Fruit fly (Drosophila melanogaster) whole organism, embryonic: ENCODE results near the gene alpha-Man-Ia.

Experiments
- Ada2b ChIP-seq: fragments of 200-800 bp; sonication (Bioruptor generic); IDR thresholded peaks from 2 replicates; pipeline ENCODE4 v1.3.6; 2022; ENCODE audit warnings: missing biosample characterization, missing genetic modification characterization
- BEAF-32 ChIP-seq: fragments of 200-800 bp; sonication (Bioruptor generic); optimal IDR thresholded peaks from 3 replicates; lab custom pipeline; 2017; ENCODE audit warnings: missing biosample characterization, missing genetic modification characterization, mild to moderate bottlenecking, moderate library complexity, missing genetic modification reagents
- CG10274 ChIP-seq: fragments of 200-800 bp; sonication (Bioruptor generic); optimal IDR thresholded peaks from 3 replicates; lab custom pipeline; 2017; ENCODE audit warnings: missing biosample characterization, mild to moderate bottlenecking, missing genetic modification characterization
- CG10431 ChIP-seq: fragments of 200-800 bp; sonication (Bioruptor generic); optimal IDR thresholded peaks from 3 replicates; lab custom pipeline; 2018; ENCODE audit warnings: missing biosample characterization, mild to moderate bottlenecking, missing genetic modification characterization
- CG10654 ChIP-seq: fragments of 200-800 bp; sonication (Bioruptor generic); optimal IDR thresholded peaks from 2 replicates; lab custom pipeline; 2016; ENCODE audit warnings: missing biosample characterization, missing genetic modification characterization
- CG10979 ChIP-seq: fragments of 200-800 bp; sonication (Bioruptor generic); optimal IDR thresholded peaks from 2 replicates; lab custom pipeline; 2018; ENCODE audit warnings: missing biosample characterization, mild to moderate bottlenecking, missing genetic modification characterization, moderate library complexity
- CG12071 ChIP-seq: fragments of 200-800 bp; sonication (Bioruptor generic); optimal IDR thresholded peaks from 3 replicates; lab custom pipeline; 2018; ENCODE audit warnings: missing biosample characterization, mild to moderate bottlenecking, missing genetic modification characterization
- CG12155 ChIP-seq: fragments of 200-800 bp; sonication (Bioruptor generic); optimal IDR thresholded peaks from 3 replicates; lab custom pipeline; 2016; ENCODE audit warnings: missing biosample characterization, missing genetic modification characterization
- CG12299 ChIP-seq: fragments of 200-800 bp; sonication (Bioruptor generic); optimal IDR thresholded peaks from 2 replicates; lab custom pipeline; 2018; ENCODE audit warnings: missing biosample characterization, mild to moderate bottlenecking, missing genetic modification characterization
- CG14965 ChIP-seq: fragments of 200-800 bp; sonication (Bioruptor generic); optimal IDR thresholded peaks from 2 replicates; lab custom pipeline; 2016; ENCODE audit warnings: missing biosample characterization, missing genetic modification characterization, borderline replicate concordance
- CG1603 ChIP-seq: fragments of 200-800 bp; sonication (Bioruptor generic); optimal IDR thresholded peaks from 2 replicates; lab custom pipeline; 2019; ENCODE audit warnings: missing biosample characterization, mild to moderate bottlenecking, missing genetic modification characterization, moderate library complexity
- CG16863 ChIP-seq: fragments of 200-800 bp; sonication (Bioruptor generic); optimal IDR thresholded peaks from 3 replicates; lab custom pipeline; 2016; ENCODE audit warnings: missing biosample characterization, missing genetic modification characterization
- CG2129 ChIP-seq: fragments of 200-800 bp; sonication (Bioruptor generic); IDR thresholded peaks from 2 replicates; pipeline ENCODE4 v1.3.6; 2022; ENCODE audit warnings: missing biosample characterization, missing genetic modification characterization; ENCODE audit not compliant: partially characterized antibody
- CG31388 ChIP-seq: fragments of 200-800 bp; sonication (Bioruptor generic); optimal IDR thresholded peaks from 2 replicates; lab custom pipeline; 2016; ENCODE audit warnings: missing biosample characterization, missing genetic modification characterization
- CG3726 ChIP-seq: fragments of 200-800 bp; sonication (Bioruptor generic); IDR thresholded peaks from 3 replicates; pipeline ENCODE4, ENCODE4 v1.3.6; 2022; ENCODE audit warnings: missing biosample characterization, missing genetic modification characterization
- CG3847 ChIP-seq: fragments of 200-800 bp; sonication (Bioruptor generic); IDR thresholded peaks from 2 replicates; pipeline ENCODE4 v1.3.6; 2022; ENCODE audit warnings: missing biosample characterization, missing genetic modification characterization
- CG42726 ChIP-seq: fragments of 200-800 bp; sonication (Bioruptor generic); IDR thresholded peaks from 2 replicates; pipeline ENCODE4 v1.3.6; 2022; ENCODE audit warnings: missing biosample characterization, missing genetic modification characterization; ENCODE audit not compliant: partially characterized antibody
- CG5953 ChIP-seq: fragments of 200-800 bp; sonication (Bioruptor generic); IDR thresholded peaks from 2 replicates; pipeline ENCODE4 v1.3.6; 2022; ENCODE audit warnings: missing biosample characterization, missing genetic modification characterization
- CG6813 ChIP-seq: fragments of 200-800 bp; sonication (Bioruptor generic); optimal IDR thresholded peaks from 2 replicates; lab custom pipeline; 2017; ENCODE audit warnings: missing biosample characterization, missing genetic modification characterization, mild to moderate bottlenecking, moderate library complexity, missing genetic modification reagents
- CG7556 ChIP-seq: fragments of 200-800 bp; sonication (Bioruptor generic); optimal IDR thresholded peaks from 2 replicates; lab custom pipeline; 2017; ENCODE audit warnings: missing biosample characterization, mild to moderate bottlenecking, missing genetic modification characterization
- CG7963 ChIP-seq: fragments of 200-800 bp; sonication (Bioruptor generic); IDR thresholded peaks from 3 replicates; pipeline ENCODE4 v1.3.6; 2022; ENCODE audit warnings: missing biosample characterization, missing genetic modification characterization; ENCODE audit not compliant: partially characterized antibody
- CG8089 ChIP-seq: fragments of 200-800 bp; sonication (Bioruptor generic); optimal IDR thresholded peaks from 3 replicates; lab custom pipeline; 2016; ENCODE audit warnings: missing biosample characterization, missing genetic modification characterization
- CG8359 ChIP-seq: fragments of 200-800 bp; sonication (Bioruptor generic); optimal IDR thresholded peaks from 2 replicates; lab custom pipeline; 2017; ENCODE audit warnings: missing biosample characterization, mild to moderate bottlenecking, missing genetic modification characterization, borderline replicate concordance
- CG8944 ChIP-seq: fragments of 200-800 bp; sonication (Bioruptor generic); optimal IDR thresholded peaks from 3 replicates; lab custom pipeline; 2016; ENCODE audit warnings: missing biosample characterization, missing genetic modification characterization
- CG9876 ChIP-seq: fragments of 200-800 bp; sonication (Bioruptor generic); optimal IDR thresholded peaks from 2 replicates; lab custom pipeline; 2016; ENCODE audit warnings: missing biosample characterization, missing genetic modification characterization
- CHES-1-like ChIP-seq: fragments of 200-800 bp; sonication (Bioruptor generic); optimal IDR thresholded peaks from 2 replicates; lab custom pipeline; 2016; ENCODE audit warnings: missing biosample characterization, missing genetic modification characterization
- Dbx ChIP-seq: fragments of 200-800 bp; sonication (Bioruptor generic); IDR thresholded peaks from 3 replicates; pipeline ENCODE4 v1.3.6; 2022; ENCODE audit warnings: missing biosample characterization, missing genetic modification characterization
- Deaf1 ChIP-seq: fragments of 200-800 bp; optimal IDR thresholded peaks from 3 replicates; lab custom pipeline; 2019; ENCODE audit warnings: missing biosample characterization, mild to moderate bottlenecking, missing genetic modification characterization, moderate library complexity
- H15 ChIP-seq: fragments of 200-800 bp; sonication (Bioruptor generic); IDR thresholded peaks from 3 replicates; pipeline ENCODE4 v1.3.6; 2022; ENCODE audit warnings: missing biosample characterization, missing genetic modification characterization
- HmgZ ChIP-seq: fragments of 200-800 bp; sonication (Bioruptor generic); optimal IDR thresholded peaks from 2 replicates; lab custom pipeline; 2018; ENCODE audit warnings: missing biosample characterization, mild to moderate bottlenecking, missing genetic modification characterization
- Optix ChIP-seq: fragments of 200-800 bp; sonication (Bioruptor generic); IDR thresholded peaks from 3 replicates; pipeline ENCODE4 v1.3.6; 2022; ENCODE audit warnings: missing biosample characterization, missing genetic modification characterization
- Sry-β ChIP-seq: fragments of 200-800 bp; sonication (Bioruptor generic); optimal IDR thresholded peaks from 2 replicates; lab custom pipeline; 2018; ENCODE audit warnings: missing biosample characterization, mild to moderate bottlenecking, missing genetic modification characterization, moderate library complexity
- Ssrp ChIP-seq: fragments of 200-800 bp; sonication (Bioruptor generic); optimal IDR thresholded peaks from 2 replicates; lab custom pipeline; 2018; ENCODE audit warnings: missing biosample characterization, mild to moderate bottlenecking, missing genetic modification characterization, moderate library complexity
- Xrp1 ChIP-seq: fragments of 200-800 bp; sonication (Bioruptor generic); IDR thresholded peaks from 2 replicates; pipeline ENCODE4 v1.3.6; 2022; ENCODE audit warnings: missing biosample characterization, missing genetic modification characterization
- da ChIP-seq: fragments of 200-800 bp; sonication (Bioruptor generic); optimal IDR thresholded peaks from 2 replicates; lab custom pipeline; 2016; ENCODE audit warnings: missing biosample characterization, missing genetic modification characterization
- gcm2 ChIP-seq: fragments of 200-800 bp; sonication (Bioruptor generic); optimal IDR thresholded peaks from 2 replicates; lab custom pipeline; 2016; ENCODE audit warnings: missing biosample characterization, missing genetic modification characterization
- grau ChIP-seq: fragments of 200-800 bp; optimal IDR thresholded peaks from 3 replicates; lab custom pipeline; 2019; ENCODE audit warnings: missing biosample characterization, mild to moderate bottlenecking, missing genetic modification characterization, moderate library complexity
- grn ChIP-seq: fragments of 200-800 bp; sonication (Bioruptor generic); optimal IDR thresholded peaks from 3 replicates; lab custom pipeline; 2017; ENCODE audit warnings: missing biosample characterization, missing genetic modification characterization
- gsb-n ChIP-seq: fragments of 200-800 bp; sonication (Bioruptor generic); optimal IDR thresholded peaks from 3 replicates; lab custom pipeline; 2018; ENCODE audit warnings: missing biosample characterization, mild to moderate bottlenecking, missing genetic modification characterization
- lilli ChIP-seq: fragments of 200-800 bp; sonication (Bioruptor generic); optimal IDR thresholded peaks from 3 replicates; lab custom pipeline; 2016; ENCODE audit warnings: missing biosample characterization, missing genetic modification characterization
- lmd ChIP-seq: fragments of 200-800 bp; sonication (Bioruptor generic); IDR thresholded peaks from 2 replicates; pipeline ENCODE4 v1.3.6; 2022; ENCODE audit warnings: missing biosample characterization, missing genetic modification characterization
- onecut ChIP-seq: fragments of 200-800 bp; sonication (Bioruptor generic); IDR thresholded peaks from 2 replicates; pipeline ENCODE4 v1.3.6; 2022; ENCODE audit warnings: missing biosample characterization, missing genetic modification characterization
- p53 ChIP-seq: fragments of 200-800 bp; sonication (Bioruptor generic); optimal IDR thresholded peaks from 2 replicates; lab custom pipeline; 2016; ENCODE audit warnings: missing biosample characterization, missing genetic modification characterization
- sqz ChIP-seq: fragments of 200-800 bp; sonication (Bioruptor generic); optimal IDR thresholded peaks from 3 replicates; lab custom pipeline; 2018; ENCODE audit warnings: missing biosample characterization, mild to moderate bottlenecking, missing genetic modification characterization
- stc ChIP-seq: fragments of 200-800 bp; sonication (Bioruptor generic); IDR thresholded peaks from 2 replicates; pipeline ENCODE4 v1.3.6; 2022; ENCODE audit warnings: missing biosample characterization, missing genetic modification characterization
- tgo ChIP-seq: fragments of 200-800 bp; sonication (Bioruptor generic); IDR thresholded peaks from 3 replicates; pipeline ENCODE4 v1.3.6; 2022; ENCODE audit warnings: missing biosample characterization, missing genetic modification characterization
- ttk ChIP-seq: fragments of 200-800 bp; sonication (Bioruptor generic); IDR thresholded peaks from 2 replicates; pipeline ENCODE4 v2.1.2; 2022; ENCODE audit warnings: missing biosample characterization, missing genetic modification characterization
- tx ChIP-seq: fragments of 200-800 bp; sonication (Bioruptor generic); optimal IDR thresholded peaks from 2 replicates; lab custom pipeline; 2016; ENCODE audit warnings: missing biosample characterization, missing genetic modification characterization
- wdn ChIP-seq: fragments of 200-800 bp; sonication (Bioruptor generic); IDR thresholded peaks from 2 replicates; pipeline ENCODE4 v1.3.6; 2022; ENCODE audit warnings: missing biosample characterization, missing genetic modification characterization

alpha-Man-Ia gene

DNA sequence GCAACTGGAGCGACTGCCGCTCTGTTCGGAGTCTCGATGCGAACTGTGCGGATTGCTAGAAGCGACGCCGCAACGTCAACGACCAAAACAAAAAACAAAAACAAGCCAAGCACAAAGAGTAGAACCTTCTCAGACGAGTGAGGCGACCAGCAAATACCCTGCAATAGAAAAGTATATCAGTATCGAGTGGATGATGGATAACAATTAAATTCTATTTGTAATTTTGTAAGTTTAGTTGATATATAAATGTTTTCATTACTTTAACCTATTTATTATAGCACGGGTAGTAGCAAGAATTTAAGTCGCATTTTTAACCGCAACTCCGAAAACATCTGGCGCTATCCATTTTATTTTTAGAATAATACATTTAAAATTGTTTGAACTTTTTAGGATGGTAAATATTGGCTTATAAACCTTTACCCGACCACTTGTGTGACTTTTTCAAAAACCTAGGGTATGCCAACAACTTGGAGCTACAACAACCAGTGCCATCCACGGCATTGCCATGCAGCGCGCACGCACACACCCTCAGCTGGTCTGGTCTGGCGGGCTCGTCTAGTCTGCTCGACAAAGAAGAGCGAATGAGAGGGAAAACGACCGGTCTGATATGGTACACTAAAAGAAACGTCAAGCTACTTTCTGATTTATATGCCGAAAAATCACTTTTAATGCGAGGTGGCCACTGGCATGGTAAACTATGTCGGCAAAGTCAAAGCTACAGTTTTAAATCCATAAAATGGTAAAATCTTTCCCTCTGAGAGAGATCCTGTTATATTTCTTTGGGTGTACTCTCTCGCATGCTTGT, 60.3 kb downstream of the alpha-Man-Ia start, which contains the start of gene CG12643 (continued):
- peak; percentile 88 for TF ChIP-seq lilli (GFP tag; lab: Kevin White, UChicago)
- peak; percentile 90 for TF ChIP-seq tgo (GFP tag; lab: Robert Waterston, UW)
- TF ChIP-seq grn (GFP tag; lab: Kevin White, UChicago) = peak; percentile 49
- peak; percentile 94 for TF ChIP-seq CG16863
- TF ChIP-seq CG1603 = peak; percentile 97
- TF ChIP-seq da = peak; percentile 80
- peak; percentile 85 for TF ChIP-seq grau
- peak; percentile 96 for TF ChIP-seq Optix (GFP tag; lab: Robert Waterston, UW)
- TF ChIP-seq CG3726 (GFP tag; lab: Robert Waterston, UW) = peak; percentile 92
- TF ChIP-seq CG7963 (GFP tag; lab: Robert Waterston, UW) = no peak
- peak; percentile 66 for TF ChIP-seq CG10431
- peak; percentile 75 for TF ChIP-seq CG14965 (GFP tag; lab: Kevin White, UChicago)
- TF ChIP-seq CHES-1-like (GFP tag; lab: Kevin White, UChicago) = peak; percentile 92
- TF ChIP-seq Sry-β = no peak
- TF ChIP-seq Xrp1 (GFP tag; lab: Robert Waterston, UW) = peak; percentile 89
- TF ChIP-seq CG31388 = peak; percentile 61
- TF ChIP-seq CG12071 (GFP tag; lab: Kevin White, UChicago) = peak; percentile 90
- peak; percentile 89 for TF ChIP-seq CG10654 (GFP tag; lab: Kevin White, UChicago)
- peak; percentile 94 for TF ChIP-seq H15
- TF ChIP-seq CG8359 = peak; percentile 50
- peak; percentile 88 for TF ChIP-seq wdn (GFP tag; lab: Robert Waterston, UW)
- TF ChIP-seq onecut (GFP tag; lab: Robert Waterston, UW) = peak; percentile 60
- peak; percentile 93 for TF ChIP-seq tx (GFP tag; lab: Kevin White, UChicago)
- TF ChIP-seq Deaf1 (tag; lab: Kevin White, UChicago) = peak; percentile 63
- peak; percentile 84 for TF ChIP-seq CG10979 (tag; lab: Kevin White, UChicago)
- TF ChIP-seq CG5953 = peak; percentile 95
- no peak for TF ChIP-seq CG42726 (GFP tag; lab: Robert Waterston, UW)
- TF ChIP-seq CG6813 (GFP tag; lab: Kevin White, UChicago) = peak; percentile 83
- TF ChIP-seq CG10274 (GFP tag; lab: Kevin White, UChicago) = peak; percentile 52
- TF ChIP-seq lmd = peak; percentile 89
- TF ChIP-seq p53 (GFP tag; lab: Kevin White, UChicago) = peak; percentile 83
- peak; percentile 81 for TF ChIP-seq gcm2 (GFP tag; lab: Kevin White, UChicago)
- TF ChIP-seq CG7556 (GFP tag; lab: Kevin White, UChicago) = peak; percentile 95
- peak; percentile 53 for TF ChIP-seq CG12299 (tag; lab: Kevin White, UChicago)
- peak; percentile 85 for TF ChIP-seq Dbx (GFP tag; lab: Robert Waterston, UW)
- TF ChIP-seq BEAF-32 (GFP tag; lab: Kevin White, UChicago) = peak; percentile 6
- TF ChIP-seq gsb-n (tag; lab: Kevin White, UChicago) = peak; percentile 80
- TF ChIP-seq stc (GFP tag; lab: Robert Waterston, UW) = peak; percentile 92
- peak; percentile 93 for TF ChIP-seq CG8944 (GFP tag; lab: Kevin White, UChicago)
- no peak for TF ChIP-seq CG2129 (GFP tag; lab: Robert Waterston, UW)
- TF ChIP-seq CG12155 (GFP tag; lab: Kevin White, UChicago) = peak; percentile 81
- peak; percentile 92 for TF ChIP-seq ttk (GFP tag; lab: Robert Waterston, UW)
- peak; percentile 91 for TF ChIP-seq Ada2b (GFP tag; lab: Robert Waterston, UW)
- TF ChIP-seq HmgZ = peak; percentile 79
- peak; percentile 93 for TF ChIP-seq CG9876 (GFP tag; lab: Kevin White, UChicago)
- TF ChIP-seq sqz = peak; percentile 69
- peak; percentile 73 for TF ChIP-seq CG3847 (GFP tag; lab: Robert Waterston, UW)
- TF ChIP-seq CG8089 (GFP tag; lab: Kevin White, UChicago) = peak; percentile 92
- peak; percentile 78 for TF ChIP-seq Ssrp (tag; lab: Kevin White, UChicago)
